Worm (Caenorhabditis elegans): Measurements from ENCODE around the gene scav-2.

The scav-2 gene

DNA sequence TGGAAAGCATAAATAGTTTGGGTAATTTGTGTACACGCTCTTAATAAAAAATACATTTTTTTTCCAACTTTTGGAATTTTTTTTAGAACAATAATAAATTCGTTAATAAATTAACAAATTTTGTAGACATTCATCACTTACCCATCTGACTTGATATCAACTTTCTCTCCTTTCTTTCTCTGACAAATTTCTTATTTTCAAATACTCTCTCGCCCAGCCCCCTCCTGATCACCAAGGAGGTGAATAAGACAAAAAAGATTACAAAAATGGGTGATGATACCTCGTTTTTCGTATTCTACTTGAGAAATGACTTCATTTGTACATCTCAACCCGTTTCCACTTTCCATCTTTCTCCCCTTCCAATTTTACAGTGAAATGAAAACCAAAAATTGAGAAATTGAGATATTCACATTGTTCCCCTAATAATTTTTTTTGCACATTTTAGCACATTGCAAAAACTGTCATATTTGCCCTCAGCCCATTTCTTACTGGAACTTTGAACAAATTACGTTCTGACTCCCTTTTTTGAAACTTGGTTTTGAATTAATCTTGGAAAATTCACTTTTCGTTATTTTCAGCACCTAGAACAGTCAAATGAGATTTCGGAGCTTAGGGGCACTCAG, 20.6 kb upstream of the scav-2 start, which contains the start of gene osm-7:
osm-7 (plus strand) TSS at position 573 of the 623 bp plus-strand sequence.
- TF ChIP-seq blmp-1 (tag; optimal IDR thresholded peaks at IDR 0.05; ENCODE audit: insufficient read depth) (peak; percentile 65), unc-39 (tag; optimal IDR thresholded peaks at IDR 0.05) (no peak)

DNA sequence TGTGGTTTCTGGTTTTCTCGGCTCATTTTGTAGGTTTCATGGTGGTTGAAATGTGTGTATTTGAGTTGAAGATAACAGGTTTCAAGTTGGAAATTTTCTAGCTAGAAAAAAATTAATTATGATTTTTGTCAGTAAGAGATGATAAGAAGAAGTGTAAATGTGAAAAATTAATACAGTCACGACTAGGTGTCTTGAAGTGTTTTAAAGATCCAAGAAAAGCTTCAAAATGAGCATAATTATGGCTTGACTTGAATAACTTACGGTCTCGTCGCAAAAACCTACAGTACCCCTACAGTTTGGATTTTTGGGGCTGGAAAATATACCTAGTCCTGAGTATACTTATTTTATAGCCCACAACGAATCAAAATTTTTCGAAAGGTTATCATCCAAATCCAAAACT, 15.2 kb upstream of the scav-2 start, which contains the start of gene exc-12:
exc-12 (minus strand) TSS at position 101 of the 400 bp plus-strand sequence.
- no peak for TF ChIP-seq lin-13 (GFP tag; optimal IDR thresholded peaks at IDR 0.05)
- TF ChIP-seq ztf-1 (GFP tag; conservative IDR thresholded peaks at IDR 0.05), result no peak
- TF ChIP-seq snpc-4 (tag; optimal IDR thresholded peaks at IDR 0.05), result no peak
- TF ChIP-seq ztf-11 (tag; optimal IDR thresholded peaks at IDR 0.05), result no peak
- TF ChIP-seq C34F6.9 (tag; optimal IDR thresholded peaks at IDR 0.05), result no peak
- no peak for TF ChIP-seq F13H6.1 (tag; optimal IDR thresholded peaks at IDR 0.05)
- no peak for TF ChIP-seq dmd-4 (tag; optimal IDR thresholded peaks at IDR 0.05)
- no peak for TF ChIP-seq mab-5 (tag; optimal IDR thresholded peaks at IDR 0.05)
- no peak for TF ChIP-seq ceh-82 (tag; optimal IDR thresholded peaks at IDR 0.05)
- TF ChIP-seq lsy-2 (tag; optimal IDR thresholded peaks at IDR 0.05), result no peak

DNA sequence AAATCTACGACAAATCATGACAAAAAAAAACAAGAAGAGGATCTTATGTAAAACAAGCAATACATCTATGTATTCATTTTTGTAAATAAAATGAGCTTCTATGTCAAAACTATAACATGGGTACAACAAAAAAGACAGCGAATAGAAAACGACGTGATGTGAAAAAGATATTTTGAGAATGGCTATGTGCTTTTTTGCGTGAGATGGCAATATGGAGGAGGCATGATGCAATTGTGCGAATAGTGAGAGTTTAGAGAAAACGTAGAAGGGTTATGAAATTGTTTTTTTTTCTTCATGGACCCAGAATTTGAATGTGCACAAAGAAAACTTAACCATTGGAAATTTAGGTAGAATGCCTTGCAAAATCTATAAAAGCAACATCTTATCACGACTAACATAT, 10.8 kb upstream of the scav-2 start:
- TF ChIP-seq C34F6.9 (tag; optimal IDR thresholded peaks at IDR 0.05), result peak; percentile 53
- TF ChIP-seq unc-55 (GFP tag; optimal IDR thresholded peaks at IDR 0.05), result peak; percentile 46
- no peak for TF ChIP-seq ztf-1 (GFP tag; conservative IDR thresholded peaks at IDR 0.05)
- no peak for TF ChIP-seq nhr-237 (tag; optimal IDR thresholded peaks at IDR 0.05)
- TF ChIP-seq nhr-21 (tag; optimal IDR thresholded peaks at IDR 0.05), result no peak
- peak in 1 of 2 experiments; percentile 31 for TF ChIP-seq lsy-2 (tag; optimal IDR thresholded peaks at IDR 0.05)
- peak; percentile 98 for TF ChIP-seq nhr-129 (tag; optimal IDR thresholded peaks at IDR 0.05)

DNA sequence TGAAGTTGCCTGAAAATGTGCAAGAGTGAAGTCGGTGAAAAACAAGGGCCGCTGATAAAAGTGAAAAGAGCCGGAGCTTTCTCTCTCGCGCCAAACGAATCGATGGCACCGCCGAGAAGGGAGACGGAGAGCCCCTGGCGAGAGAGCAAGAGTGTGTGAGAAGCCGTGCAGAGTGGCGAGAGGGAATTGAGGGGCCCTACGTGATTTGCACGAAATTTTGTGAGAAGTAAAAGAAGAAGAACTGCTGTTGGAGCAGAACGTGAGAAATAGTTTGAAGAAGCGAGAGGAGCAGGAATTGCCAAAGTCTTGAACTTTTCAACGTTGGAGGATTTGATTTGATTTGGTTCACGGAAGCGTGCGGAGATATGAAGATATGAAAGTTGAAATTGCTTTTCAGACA, 9.8 kb upstream of the scav-2 start, which contains the start of gene aldo-1:
aldo-1 (minus strand) TSS at position 9 of the 400 bp plus-strand sequence.
- peak; percentile 60 for TF ChIP-seq F13H6.1 (tag; optimal IDR thresholded peaks at IDR 0.05)
- TF ChIP-seq aly-2 (tag; optimal IDR thresholded peaks at IDR 0.05), result no peak
- no peak for TF ChIP-seq mdl-1 (tag; optimal IDR thresholded peaks at IDR 0.05)
- no peak for TF ChIP-seq lin-13 (GFP tag; optimal IDR thresholded peaks at IDR 0.05)
- TF ChIP-seq alr-1 (tag; optimal IDR thresholded peaks at IDR 0.05), result no peak
- no peak for TF ChIP-seq gmeb-1 (tag; optimal IDR thresholded peaks at IDR 0.05)
- TF ChIP-seq nhr-25 (tag; optimal IDR thresholded peaks at IDR 0.05), result no peak
- TF ChIP-seq sma-9 (GFP tag; optimal IDR thresholded peaks at IDR 0.05), result peak; percentile 51
- TF ChIP-seq sma-9 (tag; optimal IDR thresholded peaks at IDR 0.05), result no peak
- no peak for TF ChIP-seq mbf-1 (tag; optimal IDR thresholded peaks at IDR 0.05)
- no peak for TF ChIP-seq elt-1 (tag; optimal IDR thresholded peaks at IDR 0.05)
- no peak for TF ChIP-seq dmd-4 (tag; optimal IDR thresholded peaks at IDR 0.05)
- no peak for TF ChIP-seq ztf-1 (GFP tag; conservative IDR thresholded peaks at IDR 0.05)
- no peak for TF ChIP-seq nhr-6 (tag; optimal IDR thresholded peaks at IDR 0.05)
- no peak for TF ChIP-seq blmp-1 (tag; optimal IDR thresholded peaks at IDR 0.05; ENCODE audit: insufficient read depth)
- no peak for TF ChIP-seq nhr-77 (tag; optimal IDR thresholded peaks at IDR 0.05)
- no peak for TF ChIP-seq snpc-4 (tag; optimal IDR thresholded peaks at IDR 0.05)
- TF ChIP-seq nhr-10 (tag; optimal IDR thresholded peaks at IDR 0.05), result no peak
- TF ChIP-seq nhr-11 (tag; optimal IDR thresholded peaks at IDR 0.05), result no peak
- TF ChIP-seq elt-3 (tag; optimal IDR thresholded peaks at IDR 0.05), result no peak
- TF ChIP-seq ama-1 (optimal IDR thresholded peaks at IDR 0.05), result no peak
- no peak for TF ChIP-seq Y55F3AM.14 (GFP tag; optimal IDR thresholded peaks at IDR 0.05)
- no peak for TF ChIP-seq nhr-23 (tag; optimal IDR thresholded peaks at IDR 0.05)
- TF ChIP-seq ceh-82 (tag; optimal IDR thresholded peaks at IDR 0.05), result no peak
- TF ChIP-seq R02D3.7 (tag; optimal IDR thresholded peaks at IDR 0.05), result no peak
- peak; percentile 6 for TF ChIP-seq sem-4 (tag; optimal IDR thresholded peaks at IDR 0.05)
- no peak for TF ChIP-seq nhr-12 (tag; optimal IDR thresholded peaks at IDR 0.05)
- no peak for TF ChIP-seq unc-62 (GFP tag; optimal IDR thresholded peaks at IDR 0.05)
- no peak for TF ChIP-seq mab-5 (tag; optimal IDR thresholded peaks at IDR 0.05)
- TF ChIP-seq lin-39 (tag; optimal IDR thresholded peaks at IDR 0.05), result no peak
- TF ChIP-seq ztf-4 (tag; optimal IDR thresholded peaks at IDR 0.05), result no peak
- no peak for TF ChIP-seq egl-27 (tag; optimal IDR thresholded peaks at IDR 0.05)
- peak; percentile 76 for TF ChIP-seq nhr-129 (tag; optimal IDR thresholded peaks at IDR 0.05)
- no peak for TF ChIP-seq sma-3 (GFP tag; optimal IDR thresholded peaks at IDR 0.05)
- TF ChIP-seq zag-1 (tag; optimal IDR thresholded peaks at IDR 0.05), result peak; percentile 41
- peak in 1 of 2 experiments; percentile 45 for TF ChIP-seq lsy-2 (tag; optimal IDR thresholded peaks at IDR 0.05)
- TF ChIP-seq ztf-11 (tag; optimal IDR thresholded peaks at IDR 0.05), result no peak
- no peak for TF ChIP-seq unc-39 (tag; optimal IDR thresholded peaks at IDR 0.05)
- TF ChIP-seq ceh-16 (tag; optimal IDR thresholded peaks at IDR 0.05), result no peak
- TF ChIP-seq nhr-21 (tag; optimal IDR thresholded peaks at IDR 0.05), result no peak
- peak; percentile 62 for TF ChIP-seq C34F6.9 (tag; optimal IDR thresholded peaks at IDR 0.05)
- TF ChIP-seq nhr-237 (tag; optimal IDR thresholded peaks at IDR 0.05), result no peak
- peak; percentile 53 for TF ChIP-seq unc-55 (GFP tag; optimal IDR thresholded peaks at IDR 0.05)
- no peak for TF ChIP-seq skn-1 (tag; optimal IDR thresholded peaks at IDR 0.05)
- no peak for TF ChIP-seq peb-1 (tag; optimal IDR thresholded peaks at IDR 0.05)
